Worm (Caenorhabditis elegans) whole organism, young adult: ENCODE results near the gene F22F4.5.

ENCODE experiments used
- B0035.1 ChIP-seq: sonication (generic microtip); optimal IDR thresholded peaks from 2 replicates; lab custom pipeline; 2016; ENCODE audit warnings: missing genetic modification characterization, mild to moderate bottlenecking, missing compliant biosample characterization, missing genotype, missing genetic modification reagents
- C06A6.2 ChIP-seq: fragments of 200-800 bp; sonication (Bioruptor generic); conservative IDR thresholded peaks from 2 replicates; pipeline ENCODE4 v1.3.6; 2022; ENCODE audit warnings: missing genetic modification characterization, missing compliant biosample characterization
- C17E4.6 ChIP-seq: fragments of 200-800 bp; sonication (Bioruptor generic); IDR thresholded peaks from 2 replicates; pipeline ENCODE4 v1.3.6; 2022; ENCODE audit warnings: missing genetic modification reagents, missing genetic modification characterization, missing compliant biosample characterization
- F22D6.2 ChIP-seq: sonication (generic microtip); optimal IDR thresholded peaks from 2 replicates; lab custom pipeline; 2016; ENCODE audit warnings: mild to moderate bottlenecking, missing genetic modification characterization, missing compliant biosample characterization
- F52B5.7 ChIP-seq: sonication (generic microtip); optimal IDR thresholded peaks from 2 replicates; lab custom pipeline; 2016; ENCODE audit warnings: mild to moderate bottlenecking, missing genetic modification characterization, missing compliant biosample characterization
- F55B11.4 ChIP-seq: sonication (generic microtip); optimal IDR thresholded peaks from 2 replicates; lab custom pipeline; 2016; ENCODE audit warnings: missing compliant biosample characterization, missing genetic modification characterization, borderline replicate concordance; ENCODE audit not compliant: insufficient read depth
- F57A8.1 ChIP-seq: fragments of 200-800 bp; sonication (Bioruptor generic); optimal IDR thresholded peaks from 2 replicates; lab custom pipeline; 2018; ENCODE audit warnings: mild to moderate bottlenecking, missing genetic modification characterization, moderate library complexity, missing compliant biosample characterization
- K11D2.4 ChIP-seq: fragments of 200-800 bp; sonication (Bioruptor generic); IDR thresholded peaks from 2 replicates; pipeline ENCODE4 v1.3.6; 2022; ENCODE audit warnings: missing genetic modification reagents, missing genetic modification characterization, missing compliant biosample characterization
- T07F8.4 ChIP-seq: sonication (generic microtip); optimal IDR thresholded peaks from 2 replicates; lab custom pipeline; 2016; ENCODE audit warnings: mild to moderate bottlenecking, missing genetic modification characterization, moderate library complexity, missing compliant biosample characterization
- T26A5.8 ChIP-seq: sonication (generic microtip); optimal IDR thresholded peaks from 2 replicates; lab custom pipeline; 2016; ENCODE audit warnings: missing genetic modification characterization, missing compliant biosample characterization
- Y53G8AR.9 ChIP-seq: fragments of 200-800 bp; sonication (Bioruptor generic); conservative IDR thresholded peaks from 2 replicates; pipeline ENCODE4 v1.3.6; 2022; ENCODE audit warnings: missing genetic modification reagents, missing genetic modification characterization, missing compliant biosample characterization
- Y79H2A.3 ChIP-seq: fragments of 200-800 bp; sonication (Bioruptor generic); conservative IDR thresholded peaks from 2 replicates; pipeline ENCODE4 v1.3.6; 2022; ENCODE audit warnings: missing genetic modification reagents, missing genetic modification characterization, missing compliant biosample characterization
- aptf-3 ChIP-seq: fragments of 200-800 bp; sonication (Bioruptor generic); IDR thresholded peaks from 2 replicates; pipeline ENCODE4 v1.3.6; 2022; ENCODE audit warnings: missing genetic modification characterization, missing compliant biosample characterization
- attf-3 ChIP-seq: fragments of 200-800 bp; sonication (Bioruptor generic); conservative IDR thresholded peaks from 2 replicates; pipeline ENCODE4 v1.3.6; 2022; ENCODE audit warnings: missing genetic modification reagents, missing genetic modification characterization, missing compliant biosample characterization
- attf-5 ChIP-seq: fragments of 200-800 bp; sonication (Bioruptor generic); optimal IDR thresholded peaks from 2 replicates; lab custom pipeline; 2018; ENCODE audit warnings: mild to moderate bottlenecking, missing genetic modification characterization, missing compliant biosample characterization
- bed-1 ChIP-seq: fragments of 200-800 bp; sonication (Bioruptor generic); IDR thresholded peaks from 2 replicates; pipeline ENCODE4 v1.3.6; 2022; ENCODE audit warnings: missing genetic modification reagents, missing genetic modification characterization, missing compliant biosample characterization
- ccch-3 ChIP-seq: fragments of 200-800 bp; sonication (Bioruptor generic); optimal IDR thresholded peaks from 2 replicates; lab custom pipeline; 2018; ENCODE audit warnings: mild to moderate bottlenecking, missing genetic modification characterization, missing compliant biosample characterization
- cebp-1 ChIP-seq, 2 experiments: fragments of 200-800 bp in 1 of 2; sonication (Bioruptor generic) in 1 of 2; sonication (generic microtip) in 1 of 2; IDR thresholded peaks in 1 of 2; optimal IDR thresholded peaks in 1 of 2; 2 replicates each; pipeline versions ENCODE4 v1.3.6 to Lab custom; 2017 to 2022; ENCODE audit warnings: missing compliant biosample characterization in 2 of 2, missing genetic modification characterization in 2 of 2, mild to moderate bottlenecking in 1 of 2, missing genetic modification reagents in 1 of 2, moderate library complexity in 1 of 2
- dox-1 ChIP-seq: fragments of 200-800 bp; sonication (Bioruptor generic); IDR thresholded peaks from 2 replicates; pipeline ENCODE4 v1.3.6; 2022; ENCODE audit warnings: missing genetic modification reagents, missing genetic modification characterization, missing compliant biosample characterization
- egl-18 ChIP-seq: fragments of 200-800 bp; sonication (Bioruptor generic); IDR thresholded peaks from 2 replicates; pipeline ENCODE4 v1.3.6; 2022; ENCODE audit warnings: missing genetic modification reagents, missing genetic modification characterization, missing compliant biosample characterization
- fkh-3 ChIP-seq: sonication (generic microtip); optimal IDR thresholded peaks from 2 replicates; lab custom pipeline; 2016; ENCODE audit warnings: mild to moderate bottlenecking, missing genetic modification characterization, missing compliant biosample characterization
- gei-17 ChIP-seq: fragments of 200-800 bp; sonication (Bioruptor generic); optimal IDR thresholded peaks from 2 replicates; lab custom pipeline; 2018; ENCODE audit warnings: mild to moderate bottlenecking, missing genetic modification characterization, missing compliant biosample characterization
- hlh-26 ChIP-seq: fragments of 200-800 bp; sonication (Bioruptor generic); conservative IDR thresholded peaks from 2 replicates; pipeline ENCODE4 v1.3.6; 2022; ENCODE audit warnings: missing genetic modification reagents, missing genetic modification characterization, missing compliant biosample characterization
- hmg-1.2 ChIP-seq: fragments of 200-800 bp; sonication (Bioruptor generic); IDR thresholded peaks from 2 replicates; pipeline ENCODE4 v1.3.6; 2022; ENCODE audit warnings: missing genetic modification reagents, missing genetic modification characterization, missing compliant biosample characterization
- hsf-1 ChIP-seq: fragments of 200-800 bp; sonication (Bioruptor generic); IDR thresholded peaks from 2 replicates; pipeline ENCODE4 v1.3.6; 2022; ENCODE audit warnings: missing genetic modification reagents, missing genetic modification characterization, missing compliant biosample characterization
- lin-35 ChIP-seq, 3 experiments: fragments of 150-350 bp in 2 of 3; sonication (generic microtip) in 1 of 3; optimal IDR thresholded peaks; 2 replicates each; lab custom pipeline; 2014 to 2018; ENCODE audit warnings: missing biosample characterization in 3 of 3, missing genetic modification characterization in 3 of 3, missing genetic modification reagents in 3 of 3
- lin-40 ChIP-seq: sonication (generic microtip); optimal IDR thresholded peaks from 2 replicates; lab custom pipeline; 2016; ENCODE audit warnings: missing genetic modification characterization, mild to moderate bottlenecking, missing compliant biosample characterization, missing genotype, missing genetic modification reagents
- lsl-1 ChIP-seq: fragments of 200-800 bp; sonication (Bioruptor generic); optimal IDR thresholded peaks from 2 replicates; lab custom pipeline; 2018; ENCODE audit warnings: mild to moderate bottlenecking, missing genetic modification characterization, moderate library complexity, missing compliant biosample characterization
- mcd-1 ChIP-seq: fragments of 200-800 bp; sonication (Bioruptor generic); IDR thresholded peaks from 2 replicates; pipeline ENCODE4 v1.3.6; 2022; ENCODE audit warnings: missing genetic modification reagents, missing genetic modification characterization, missing compliant biosample characterization
- mel-28 ChIP-seq: sonication (generic microtip); optimal IDR thresholded peaks from 2 replicates; lab custom pipeline; 2016; ENCODE audit warnings: borderline replicate concordance, mild to moderate bottlenecking, missing genetic modification characterization, missing compliant biosample characterization
- nfya-1 ChIP-seq: sonication (generic microtip); optimal IDR thresholded peaks from 2 replicates; lab custom pipeline; 2017; ENCODE audit warnings: antibody characterized with exemption, missing compliant biosample characterization, missing genetic modification characterization, borderline replicate concordance; ENCODE audit not compliant: insufficient read depth
- nhr-179 ChIP-seq: sonication (generic microtip); optimal IDR thresholded peaks from 2 replicates; lab custom pipeline; 2016; ENCODE audit warnings: mild to moderate bottlenecking, missing genetic modification characterization, missing compliant biosample characterization
- pha-4 ChIP-seq: fragments of 150-350 bp; sonication (generic microtip); optimal IDR thresholded peaks from 2 replicates; lab custom pipeline; 2014; ENCODE audit warnings: missing biosample characterization, missing genetic modification reagents, missing genetic modification characterization
- repo-1 ChIP-seq: sonication (generic microtip); optimal IDR thresholded peaks from 2 replicates; lab custom pipeline; 2017; ENCODE audit warnings: mild to moderate bottlenecking, missing genetic modification characterization, missing compliant biosample characterization
- rpc-1 ChIP-seq, 2 experiments: fragments of 150-350 bp in 1 of 2; sonication (generic microtip) in 1 of 2; optimal IDR thresholded peaks; 2 replicates each; lab custom pipeline; 2014 to 2018; ENCODE audit warnings: missing biosample characterization in 1 of 2, missing genetic modification characterization in 1 of 2, missing genetic modification reagents in 1 of 2, missing genotype in 1 of 2
- sdz-38 ChIP-seq: sonication (generic microtip); optimal IDR thresholded peaks from 2 replicates; lab custom pipeline; 2016; ENCODE audit warnings: missing genotype, missing genetic modification characterization, missing compliant biosample characterization
- sea-2 ChIP-seq: fragments of 200-800 bp; sonication (Bioruptor generic); IDR thresholded peaks from 2 replicates; pipeline ENCODE4 v1.3.6; 2022; ENCODE audit warnings: missing genetic modification characterization, missing compliant biosample characterization
- snpc-1.1 ChIP-seq: sonication (generic microtip); optimal IDR thresholded peaks from 2 replicates; lab custom pipeline; 2017; ENCODE audit warnings: missing genetic modification characterization, mild to moderate bottlenecking, missing compliant biosample characterization, antibody characterized with exemption, moderate library complexity, missing genotype, missing genetic modification reagents; ENCODE audit not compliant: insufficient read depth
- tbp1 ChIP-seq: fragments of 200-800 bp; sonication (Bioruptor generic); optimal IDR thresholded peaks from 2 replicates; lab custom pipeline; 2018; ENCODE audit warnings: mild to moderate bottlenecking, missing genetic modification characterization, missing compliant biosample characterization
- tbx-9 ChIP-seq: sonication (generic microtip); optimal IDR thresholded peaks from 2 replicates; lab custom pipeline; 2016; ENCODE audit warnings: borderline replicate concordance, missing genetic modification characterization, inconsistent platforms, missing compliant biosample characterization
- ztf-18 ChIP-seq: sonication (generic microtip); optimal IDR thresholded peaks from 2 replicates; lab custom pipeline; 2016; ENCODE audit warnings: missing genotype, mild to moderate bottlenecking, missing genetic modification characterization, missing compliant biosample characterization
- ztf-25 ChIP-seq: fragments of 200-800 bp; sonication (Bioruptor generic); IDR thresholded peaks from 2 replicates; pipeline ENCODE4 v1.3.6; 2022; ENCODE audit warnings: missing genetic modification reagents, missing genetic modification characterization, missing compliant biosample characterization
- ztf-26 ChIP-seq: sonication (generic microtip); optimal IDR thresholded peaks from 2 replicates; lab custom pipeline; 2017; ENCODE audit warnings: missing genetic modification characterization, missing compliant biosample characterization

Gene F22F4.5

ce11 chrX:6041995-6042481 is 49.4 kb upstream of the F22F4.5 start (continued):
- TF ChIP-seq T07F8.4 (tag; lab: Kevin White, UChicago) = no peak
- TF ChIP-seq lin-35 (GFP tag; optimal IDR thresholded peaks at IDR 0.05; lab: Kevin White, UChicago) = peak in 1 of 3 experiments; percentile 9
- no peak for TF ChIP-seq C17E4.6 (GFP tag; lab: Robert Waterston, UW)
- TF ChIP-seq pha-4 (tag; lab: Kevin White, UChicago) = no peak
- peak; percentile 80 for TF ChIP-seq hsf-1 (GFP tag; lab: Robert Waterston, UW)
- no peak for TF ChIP-seq bed-1 (GFP tag; lab: Robert Waterston, UW)
- peak; percentile 75 for TF ChIP-seq lin-40
- peak; percentile 77 for TF ChIP-seq ztf-26
- peak; percentile 49 for TF ChIP-seq attf-5 (GFP tag; lab: Kevin White, UChicago)
- no peak for TF ChIP-seq mcd-1 (GFP tag; lab: Robert Waterston, UW)
- TF ChIP-seq B0035.1 (tag; lab: Kevin White, UChicago) = no peak
- no peak for TF ChIP-seq ccch-3
- TF ChIP-seq Y79H2A.3 = no peak
- TF ChIP-seq lsl-1 = no peak
- TF ChIP-seq sea-2 (GFP tag; lab: Robert Waterston, UW) = no peak
- peak; percentile 13 for TF ChIP-seq F22D6.2
- TF ChIP-seq K11D2.4 = no peak; the same call in 1 of the 2 replicates
- no peak; the same call in 1 of the 2 replicates for TF ChIP-seq C06A6.2 (GFP tag; lab: Robert Waterston, UW)
- TF ChIP-seq T26A5.8 = no peak
- TF ChIP-seq ztf-18 (tag; lab: Kevin White, UChicago) = no peak
- TF ChIP-seq repo-1 (tag; lab: Kevin White, UChicago) = no peak
- no peak for TF ChIP-seq F55B11.4
- no peak for TF ChIP-seq ztf-25
- no peak for TF ChIP-seq fkh-3 (tag; lab: Kevin White, UChicago)
- TF ChIP-seq aptf-3 = no peak
- peak; percentile 58 for TF ChIP-seq gei-17 (GFP tag; lab: Kevin White, UChicago)
- no peak for TF ChIP-seq cebp-1 (GFP tag; IDR thresholded peaks at IDR 0.05; lab: Robert Waterston, UW)
- TF ChIP-seq cebp-1 (tag; optimal IDR thresholded peaks at IDR 0.05; lab: Kevin White, UChicago) = peak; percentile 72
- no peak for TF ChIP-seq attf-3 (GFP tag; lab: Robert Waterston, UW)
- no peak for TF ChIP-seq sdz-38 (tag; lab: Kevin White, UChicago)
- no peak for TF ChIP-seq mel-28 (tag; lab: Kevin White, UChicago)
- TF ChIP-seq nfya-1 (tag; lab: Kevin White, UChicago) = no peak
- TF ChIP-seq rpc-1 (optimal IDR thresholded peaks at IDR 0.05; lab: Kevin White, UChicago) = no peak
- TF ChIP-seq rpc-1 (tag; optimal IDR thresholded peaks at IDR 0.05; lab: Kevin White, UChicago) = no peak
- TF ChIP-seq hlh-26 (GFP tag; lab: Robert Waterston, UW) = no peak
- no peak for TF ChIP-seq tbx-9
- peak; percentile 32; the same call in 1 of the 2 replicates for TF ChIP-seq hmg-1.2 (GFP tag; lab: Robert Waterston, UW)
- TF ChIP-seq F57A8.1 (GFP tag; lab: Kevin White, UChicago) = no peak
- peak; percentile 65 for TF ChIP-seq dox-1 (GFP tag; lab: Robert Waterston, UW)
- no peak for TF ChIP-seq egl-18 (GFP tag; lab: Robert Waterston, UW)
- TF ChIP-seq snpc-1.1 = no peak
- TF ChIP-seq tbp1 = peak; percentile 23
- TF ChIP-seq F52B5.7 (tag; lab: Kevin White, UChicago) = no peak
- TF ChIP-seq Y53G8AR.9 = no peak
- TF ChIP-seq nhr-179 (tag; lab: Kevin White, UChicago) = no peak
